Worm (Caenorhabditis elegans): Measurements from ENCODE around the gene phf-5.

ce11 chrIII:2362648-2363047, 19.3 kb downstream of the phf-5 start, which contains the start of gene srd-69:
- TF ChIP-seq blmp-1 (tag; optimal IDR thresholded peaks at IDR 0.05; ENCODE audit: insufficient read depth), result no peak
- TF ChIP-seq fos-1 (tag; optimal IDR thresholded peaks at IDR 0.05), result no peak
- no peak for TF ChIP-seq nhr-11 (tag; optimal IDR thresholded peaks at IDR 0.05)
- TF ChIP-seq ZK546.5 (tag; optimal IDR thresholded peaks at IDR 0.05), result no peak
- no peak for TF ChIP-seq F13H6.1 (tag; optimal IDR thresholded peaks at IDR 0.05)
- TF ChIP-seq zag-1 (tag; optimal IDR thresholded peaks at IDR 0.05), result no peak
- TF ChIP-seq mab-5 (tag; optimal IDR thresholded peaks at IDR 0.05), result no peak
- no peak for TF ChIP-seq ceh-16 (tag; optimal IDR thresholded peaks at IDR 0.05)
- no peak for TF ChIP-seq ama-1 (optimal IDR thresholded peaks at IDR 0.05)
- TF ChIP-seq egl-27 (tag; optimal IDR thresholded peaks at IDR 0.05), result no peak
- TF ChIP-seq ztf-11 (tag; optimal IDR thresholded peaks at IDR 0.05), result no peak
- TF ChIP-seq aly-2 (tag; optimal IDR thresholded peaks at IDR 0.05), result no peak
- TF ChIP-seq nhr-77 (tag; optimal IDR thresholded peaks at IDR 0.05), result no peak
